Fruit fly (Drosophila melanogaster) S2 (cell line): ENCODE data around the gene CG3635.

Experiments
- CG8478 ChIP-seq: fragments of >200 bp; optimal IDR thresholded peaks from 2 replicates; lab custom pipeline; 2018
- CTCF ChIP-seq, 2 experiments: fragments of >200 bp; optimal IDR thresholded peaks; 2 replicates each; lab custom pipeline; 2018

DNA sequence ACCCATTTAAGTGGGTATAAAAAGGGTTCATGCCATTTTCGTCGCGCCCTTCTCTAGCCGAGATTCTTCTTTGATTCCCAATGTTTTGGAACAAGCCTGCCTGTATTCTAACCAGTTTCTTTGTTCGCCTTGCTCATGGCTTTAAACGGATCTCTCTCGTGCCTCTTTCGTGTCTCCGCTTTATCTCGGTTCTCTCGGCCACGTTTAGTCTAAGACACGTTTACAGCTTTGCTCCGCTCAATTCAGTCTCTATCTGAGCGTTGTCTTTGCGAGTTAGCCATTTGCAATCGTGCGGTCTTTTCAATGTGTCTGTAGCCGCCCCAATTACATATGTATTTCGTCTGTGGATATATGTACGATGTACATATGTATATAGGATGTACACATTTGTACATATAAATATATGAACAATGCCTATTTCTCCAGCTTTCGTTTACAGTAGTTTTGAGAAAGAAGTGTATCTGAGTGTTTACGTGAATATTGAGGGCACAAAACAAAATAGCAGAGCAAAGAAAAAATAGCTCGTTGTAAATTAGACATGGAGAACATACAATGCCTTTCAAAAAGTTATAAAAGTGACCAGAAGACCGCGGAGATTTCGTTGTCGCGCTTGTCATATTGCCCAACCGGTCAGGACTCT is 41.0 kb upstream of the CG3635 start:
- TF ChIP-seq CG8478, result no peak
- no peak for TF ChIP-seq CTCF (optimal IDR thresholded peaks at IDR 0.05; lab: Kevin White, UChicago)
